Worm (Caenorhabditis elegans) whole organism, late embryonic: ENCODE data around the gene mlc-3.

Experiments used
- C08G9.2 ChIP-seq: sonication (generic microtip); optimal IDR thresholded peaks from 2 replicates; lab custom pipeline; 2016; ENCODE audit warnings: mild to moderate bottlenecking, missing genetic modification characterization, moderate library complexity, missing compliant biosample characterization
- C38D4.7 ChIP-seq: fragments of 200-800 bp; sonication (Bioruptor generic); optimal IDR thresholded peaks from 2 replicates; lab custom pipeline; 2018; ENCODE audit warnings: mild to moderate bottlenecking, missing genetic modification characterization, moderate library complexity, missing compliant biosample characterization
- F13H6.1 ChIP-seq: sonication (generic microtip); optimal IDR thresholded peaks from 2 replicates; lab custom pipeline; 2016; ENCODE audit warnings: missing genetic modification characterization, missing compliant biosample characterization
- K02D7.2 ChIP-seq: sonication (generic microtip); optimal IDR thresholded peaks from 2 replicates; lab custom pipeline; 2017; ENCODE audit warnings: mild to moderate bottlenecking, missing genetic modification characterization, missing compliant biosample characterization
- Y22D7AL.16 ChIP-seq: sonication (generic microtip); optimal IDR thresholded peaks from 2 replicates; lab custom pipeline; 2016; ENCODE audit warnings: missing genetic modification characterization, missing compliant biosample characterization
- ahr-1 ChIP-seq: sonication (generic microtip); optimal IDR thresholded peaks from 2 replicates; lab custom pipeline; 2016; ENCODE audit warnings: missing genetic modification characterization, missing compliant biosample characterization
- ama-1 ChIP-seq: fragments of 150-350 bp; optimal IDR thresholded peaks from 2 replicates; lab custom pipeline; 2014
- ceh-14 ChIP-seq: sonication (generic microtip); optimal IDR thresholded peaks from 2 replicates; lab custom pipeline; 2016; ENCODE audit warnings: missing genotype, missing genetic modification characterization, missing compliant biosample characterization
- ceh-18 ChIP-seq: sonication (generic microtip); optimal IDR thresholded peaks from 2 replicates; lab custom pipeline; 2016; ENCODE audit warnings: missing genetic modification characterization, missing compliant biosample characterization
- ceh-19 ChIP-seq: fragments of 200-800 bp; sonication (Bioruptor generic); optimal IDR thresholded peaks from 2 replicates; lab custom pipeline; 2018; ENCODE audit warnings: mild to moderate bottlenecking, missing genetic modification characterization, missing compliant biosample characterization
- ceh-2 ChIP-seq: sonication (generic microtip); optimal IDR thresholded peaks from 2 replicates; lab custom pipeline; 2016; ENCODE audit warnings: missing genotype, missing genetic modification characterization, missing compliant biosample characterization
- ceh-22 ChIP-seq: sonication (generic microtip); optimal IDR thresholded peaks from 2 replicates; lab custom pipeline; 2017; ENCODE audit warnings: missing biosample characterization, missing genetic modification characterization
- ceh-24 ChIP-seq: sonication (generic microtip); optimal IDR thresholded peaks from 2 replicates; lab custom pipeline; 2016; ENCODE audit warnings: mild to moderate bottlenecking, missing genetic modification characterization, missing compliant biosample characterization
- ceh-30 ChIP-seq: fragments of 150-350 bp; optimal IDR thresholded peaks from 2 replicates; lab custom pipeline; 2014; ENCODE audit warnings: missing biosample characterization, missing genetic modification characterization
- ceh-48 ChIP-seq: sonication (generic microtip); optimal IDR thresholded peaks from 2 replicates; lab custom pipeline; 2016; ENCODE audit warnings: missing genetic modification characterization, inconsistent platforms, missing compliant biosample characterization
- ceh-9 ChIP-seq: sonication (generic microtip); optimal IDR thresholded peaks from 2 replicates; lab custom pipeline; 2016; ENCODE audit warnings: mild to moderate bottlenecking, missing genetic modification characterization, inconsistent platforms, missing compliant biosample characterization
- dmd-4 ChIP-seq: sonication (generic microtip); optimal IDR thresholded peaks from 2 replicates; lab custom pipeline; 2016; ENCODE audit warnings: borderline replicate concordance, missing genetic modification characterization, missing compliant biosample characterization
- elt-2 ChIP-seq: sonication (generic microtip); optimal IDR thresholded peaks from 2 replicates; lab custom pipeline; 2016; ENCODE audit warnings: missing genetic modification reagents, missing genetic modification characterization, missing compliant biosample characterization
- ets-4 ChIP-seq: sonication (generic microtip); optimal IDR thresholded peaks from 2 replicates; lab custom pipeline; 2016; ENCODE audit warnings: missing genetic modification characterization, missing compliant biosample characterization
- eyg-1 ChIP-seq: sonication (generic microtip); optimal IDR thresholded peaks from 2 replicates; lab custom pipeline; 2016; ENCODE audit warnings: missing genotype, missing genetic modification characterization, missing compliant biosample characterization
- fax-1 ChIP-seq: sonication (generic microtip); optimal IDR thresholded peaks from 2 replicates; lab custom pipeline; 2016; ENCODE audit warnings: missing genotype, missing genetic modification characterization, missing compliant biosample characterization
- fkh-10 ChIP-seq: fragments of 150-350 bp; optimal IDR thresholded peaks from 2 replicates; lab custom pipeline; 2014; ENCODE audit warnings: missing biosample characterization, missing genetic modification reagents, missing genetic modification characterization
- fkh-6 ChIP-seq: sonication (generic microtip); optimal IDR thresholded peaks from 2 replicates; lab custom pipeline; 2016; ENCODE audit warnings: missing genetic modification characterization, missing compliant biosample characterization
- hlh-13 ChIP-seq: fragments of 200-800 bp; sonication (Bioruptor generic); optimal IDR thresholded peaks from 2 replicates; lab custom pipeline; 2018; ENCODE audit warnings: mild to moderate bottlenecking, missing genetic modification characterization, missing compliant biosample characterization
- hlh-15 ChIP-seq: sonication (generic microtip); optimal IDR thresholded peaks from 2 replicates; lab custom pipeline; 2016; ENCODE audit warnings: missing genetic modification characterization, missing compliant biosample characterization
- hlh-30 ChIP-seq: sonication (generic microtip); optimal IDR thresholded peaks from 2 replicates; lab custom pipeline; 2017; ENCODE audit warnings: antibody characterized with exemption, missing genetic modification characterization, missing compliant biosample characterization; ENCODE audit not compliant: insufficient read depth
- hlh-8 ChIP-seq: sonication (generic microtip); optimal IDR thresholded peaks from 2 replicates; lab custom pipeline; 2016; ENCODE audit warnings: missing genotype, missing genetic modification characterization, missing compliant biosample characterization
- lim-6 ChIP-seq: sonication (generic microtip); optimal IDR thresholded peaks from 2 replicates; lab custom pipeline; 2016; ENCODE audit warnings: missing genetic modification characterization, missing compliant biosample characterization
- lin-11 ChIP-seq: fragments of 200-800 bp; sonication (Bioruptor generic); optimal IDR thresholded peaks from 2 replicates; lab custom pipeline; 2018; ENCODE audit warnings: mild to moderate bottlenecking, missing genetic modification characterization, missing compliant biosample characterization
- madf-2 ChIP-seq: sonication (generic microtip); optimal IDR thresholded peaks from 2 replicates; lab custom pipeline; 2017; ENCODE audit warnings: missing genetic modification characterization, missing compliant biosample characterization
- odd-2 ChIP-seq: sonication (generic microtip); optimal IDR thresholded peaks from 2 replicates; lab custom pipeline; 2017; ENCODE audit warnings: antibody characterized with exemption, mild to moderate bottlenecking, missing genetic modification characterization, missing compliant biosample characterization
- pag-3 ChIP-seq: sonication (generic microtip); optimal IDR thresholded peaks from 2 replicates; lab custom pipeline; 2016; ENCODE audit warnings: missing compliant biosample characterization, missing genetic modification characterization, borderline replicate concordance
- pat-9 ChIP-seq: fragments of 200-800 bp; sonication (Bioruptor generic); optimal IDR thresholded peaks from 2 replicates; lab custom pipeline; 2018; ENCODE audit warnings: mild to moderate bottlenecking, missing genetic modification characterization, moderate library complexity, missing compliant biosample characterization
- pax-1 ChIP-seq: fragments of 150-350 bp; optimal IDR thresholded peaks from 2 replicates; lab custom pipeline; 2014; ENCODE audit warnings: missing biosample characterization, missing genetic modification characterization
- pha-2 ChIP-seq: sonication (generic microtip); optimal IDR thresholded peaks from 2 replicates; lab custom pipeline; 2017; ENCODE audit warnings: mild to moderate bottlenecking, missing genetic modification characterization, missing compliant biosample characterization
- pha-4 ChIP-seq: fragments of 150-350 bp; optimal IDR thresholded peaks from 2 replicates; lab custom pipeline; 2018; ENCODE audit warnings: missing biosample characterization, missing genetic modification reagents, missing genetic modification characterization
- pqm-1 ChIP-seq: sonication (generic microtip); optimal IDR thresholded peaks from 2 replicates; lab custom pipeline; 2016; ENCODE audit warnings: missing genetic modification characterization, missing compliant biosample characterization
- ref-2 ChIP-seq: sonication (generic microtip); optimal IDR thresholded peaks from 2 replicates; lab custom pipeline; 2016; ENCODE audit warnings: missing genetic modification characterization, missing compliant biosample characterization
- rnt-1 ChIP-seq: sonication (generic microtip); optimal IDR thresholded peaks from 2 replicates; lab custom pipeline; 2016; ENCODE audit warnings: missing genetic modification characterization, missing compliant biosample characterization
- sdc-2 ChIP-seq: sonication (generic microtip); optimal IDR thresholded peaks from 2 replicates; lab custom pipeline; 2016; ENCODE audit warnings: missing genotype, missing genetic modification characterization, missing compliant biosample characterization
- sox-4 ChIP-seq: sonication (generic microtip); optimal IDR thresholded peaks from 2 replicates; lab custom pipeline; 2017; ENCODE audit warnings: mild to moderate bottlenecking, missing genetic modification characterization, inconsistent platforms, missing compliant biosample characterization
- syd-9 ChIP-seq: sonication (generic microtip); optimal IDR thresholded peaks from 2 replicates; lab custom pipeline; 2016; ENCODE audit warnings: mild to moderate bottlenecking, missing genetic modification characterization, moderate library complexity, missing compliant biosample characterization
- ttx-3 ChIP-seq: sonication (generic microtip); optimal IDR thresholded peaks from 2 replicates; lab custom pipeline; 2016; ENCODE audit warnings: missing genetic modification reagents, missing genetic modification characterization, missing compliant biosample characterization
- unc-42 ChIP-seq: sonication (generic microtip); optimal IDR thresholded peaks from 2 replicates; lab custom pipeline; 2016; ENCODE audit warnings: missing genotype, missing genetic modification characterization, missing compliant biosample characterization
- unc-55 ChIP-seq: sonication (generic microtip); optimal IDR thresholded peaks from 2 replicates; lab custom pipeline; 2017; ENCODE audit warnings: missing biosample characterization, missing genetic modification reagents, missing genetic modification characterization
- ztf-16 ChIP-seq: sonication (generic microtip); optimal IDR thresholded peaks from 2 replicates; lab custom pipeline; 2017; ENCODE audit warnings: missing genetic modification characterization, missing compliant biosample characterization

Gene mlc-3

ce11 chrIII:5552072-5552667 lies 12.7 kb upstream of the mlc-3 start, which contains the start of gene F09F7.6:
F09F7.6 (minus strand) TSS chrIII:5552135.
- TF ChIP-seq unc-55 (GFP tag; lab: Kevin White, UChicago) (peak; percentile 7), ceh-18 (tag; lab: Kevin White, UChicago) (peak; percentile 56), F13H6.1 (tag; lab: Kevin White, UChicago) (no peak), hlh-30 (tag; lab: Kevin White, UChicago) (peak; percentile 31)
- TF ChIP-seq, all 69 proteins: peak for 3

ce11 chrIII:5553098-5553497 lies 11.7 kb upstream of the mlc-3 start:
- TF ChIP-seq syd-9 (tag; lab: Kevin White, UChicago) = no peak
- TF ChIP-seq sdc-2 (tag; lab: Kevin White, UChicago) = no peak
- peak; percentile 54 for TF ChIP-seq elt-2 (tag; lab: Kevin White, UChicago)
- peak; percentile 20 for TF ChIP-seq hlh-30 (tag; lab: Kevin White, UChicago)

- TF ChIP-seq pqm-1 (tag; lab: Kevin White, UChicago) (peak; percentile 52), sdc-2 (tag; lab: Kevin White, UChicago) (peak; percentile 68), unc-42 (tag; lab: Kevin White, UChicago) (peak; percentile 98), ets-4 (tag; lab: Kevin White, UChicago) (peak; percentile 90), dmd-4 (peak; percentile 56), hlh-8 (tag; lab: Kevin White, UChicago) (peak; percentile 92), Y22D7AL.16 (tag; lab: Kevin White, UChicago) (peak; percentile 73), pha-2 (tag; lab: Kevin White, UChicago) (peak; percentile 91), hlh-15 (peak; percentile 85), pat-9 (peak; percentile 94), ceh-2 (tag; lab: Kevin White, UChicago) (peak; percentile 96), fkh-6 (tag; lab: Kevin White, UChicago) (peak; percentile 84), lim-6 (peak; percentile 54), ceh-14 (peak; percentile 98), elt-2 (tag; lab: Kevin White, UChicago) (peak; percentile 98), ceh-9 (peak; percentile 67), ceh-48 (tag; lab: Kevin White, UChicago) (peak; percentile 67), pha-4 (tag; lab: Kevin White, UChicago) (no peak), pax-1 (tag; lab: Kevin White, UChicago) (peak; percentile 15), sox-4 (tag; lab: Kevin White, UChicago) (peak; percentile 95), madf-2 (tag; lab: Kevin White, UChicago) (peak; percentile 87), ceh-19 (peak; percentile 92), syd-9 (tag; lab: Kevin White, UChicago) (peak; percentile 88), K02D7.2 (peak; percentile 91), ref-2 (peak; percentile 89), ceh-22 (tag; lab: Kevin White, UChicago) (no peak), fkh-10 (GFP tag; lab: Kevin White, UChicago) (no peak), C08G9.2 (peak; percentile 75), ttx-3 (tag; lab: Kevin White, UChicago) (peak; percentile 95), ama-1 (lab: Kevin White, UChicago) (no peak), odd-2 (tag; lab: Kevin White, UChicago) (peak; percentile 90), ztf-16 (peak; percentile 85), ceh-24 (tag; lab: Kevin White, UChicago) (peak; percentile 82), unc-55 (GFP tag; lab: Kevin White, UChicago) (no peak), lin-11 (tag; lab: Kevin White, UChicago) (peak; percentile 85), ahr-1 (tag; lab: Kevin White, UChicago) (peak; percentile 84), pag-3 (tag; lab: Kevin White, UChicago) (peak; percentile 64), C38D4.7 (peak; percentile 89), fax-1 (tag; lab: Kevin White, UChicago) (peak; percentile 93), rnt-1 (tag; lab: Kevin White, UChicago) (peak; percentile 81), ceh-30 (peak; percentile 77), hlh-13 (GFP tag; lab: Kevin White, UChicago) (peak; percentile 86), eyg-1 (tag; lab: Kevin White, UChicago) (peak; percentile 93)
These were observed 9.8 kb upstream of the mlc-3 start, which contains the start of the genes nmad-1 and hach-1 for ce11 chrIII:5554884-5555500. nmad-1 (minus strand) TSS chrIII:5554934. hach-1 (plus strand) TSS chrIII:5555450.
